Fruit fly (Drosophila melanogaster) whole organism, embryonic: ENCODE results near the gene bin.

Experiments
- Asciz ChIP-seq: fragments of 200-800 bp; sonication (Bioruptor generic); optimal IDR thresholded peaks from 2 replicates; lab custom pipeline; 2017; ENCODE audit warnings: missing biosample characterization, mild to moderate bottlenecking, missing genetic modification characterization, missing genetic modification reagents
- C15 ChIP-seq: fragments of 200-800 bp; sonication (Bioruptor generic); IDR thresholded peaks from 3 replicates; pipeline ENCODE4 v1.3.6; 2022; ENCODE audit warnings: missing biosample characterization, missing genetic modification characterization
- CG10979 ChIP-seq: fragments of 200-800 bp; sonication (Bioruptor generic); optimal IDR thresholded peaks from 2 replicates; lab custom pipeline; 2018; ENCODE audit warnings: missing biosample characterization, mild to moderate bottlenecking, missing genetic modification characterization, moderate library complexity
- CG11085 ChIP-seq: fragments of 200-800 bp; sonication (Bioruptor generic); IDR thresholded peaks from 2 replicates; pipeline ENCODE4 v1.3.6; 2022; ENCODE audit warnings: missing biosample characterization, missing genetic modification characterization
- CG11456 ChIP-seq: fragments of 200-800 bp; sonication (Bioruptor generic); IDR thresholded peaks from 3 replicates; pipeline ENCODE4 v1.3.6; 2022; ENCODE audit warnings: missing biosample characterization, missing genetic modification characterization
- CG11504 ChIP-seq: fragments of 200-800 bp; sonication (Bioruptor generic); optimal IDR thresholded peaks from 3 replicates; lab custom pipeline; 2019; ENCODE audit warnings: missing biosample characterization, mild to moderate bottlenecking, missing genetic modification characterization, moderate library complexity
- CG13123 ChIP-seq: fragments of 200-800 bp; sonication (Bioruptor generic); optimal IDR thresholded peaks from 2 replicates; lab custom pipeline; 2016; ENCODE audit warnings: missing biosample characterization, missing genetic modification characterization
- CG13775 ChIP-seq: fragments of 200-800 bp; sonication (Bioruptor generic); optimal IDR thresholded peaks from 3 replicates; lab custom pipeline; 2017; ENCODE audit warnings: missing biosample characterization, mild to moderate bottlenecking, missing genetic modification characterization
- CG15073 ChIP-seq: fragments of 200-800 bp; sonication (Bioruptor generic); optimal IDR thresholded peaks from 2 replicates; lab custom pipeline; 2016; ENCODE audit warnings: missing biosample characterization, missing genetic modification characterization
- CG17802 ChIP-seq: fragments of 200-800 bp; sonication (Bioruptor generic); optimal IDR thresholded peaks from 2 replicates; lab custom pipeline; 2018; ENCODE audit warnings: missing biosample characterization, mild to moderate bottlenecking, missing genetic modification characterization, moderate library complexity
- CG17912 ChIP-seq: fragments of 200-800 bp; sonication (Bioruptor generic); optimal IDR thresholded peaks from 2 replicates; lab custom pipeline; 2018; ENCODE audit warnings: missing biosample characterization, mild to moderate bottlenecking, missing genetic modification characterization
- CG30431 ChIP-seq: fragments of 200-800 bp; sonication (Bioruptor generic); optimal IDR thresholded peaks from 2 replicates; lab custom pipeline; 2017; ENCODE audit warnings: missing biosample characterization, missing genetic modification characterization
- CG32532 ChIP-seq: fragments of 200-800 bp; sonication (Bioruptor generic); IDR thresholded peaks from 2 replicates; pipeline ENCODE4 v1.3.6; 2022; ENCODE audit warnings: missing biosample characterization, missing genetic modification characterization
- CG3281 ChIP-seq: fragments of 200-800 bp; sonication (Bioruptor generic); optimal IDR thresholded peaks from 3 replicates; lab custom pipeline; 2017; ENCODE audit warnings: missing biosample characterization, mild to moderate bottlenecking, missing genetic modification characterization
- CG4707 ChIP-seq: fragments of 200-800 bp; sonication (Bioruptor generic); optimal IDR thresholded peaks from 2 replicates; lab custom pipeline; 2018; ENCODE audit warnings: missing biosample characterization, mild to moderate bottlenecking, missing genetic modification characterization, moderate library complexity
- CG5180 ChIP-seq: fragments of 200-800 bp; sonication (Bioruptor generic); optimal IDR thresholded peaks from 3 replicates; lab custom pipeline; 2017; ENCODE audit warnings: missing biosample characterization, missing genetic modification characterization, mild to moderate bottlenecking, moderate library complexity, missing genetic modification reagents
- CG6175 ChIP-seq: fragments of 200-800 bp; sonication (Bioruptor generic); IDR thresholded peaks from 3 replicates; pipeline ENCODE4 v1.3.6; 2022; ENCODE audit warnings: missing biosample characterization, missing genetic modification characterization
- CG6813 ChIP-seq: fragments of 200-800 bp; sonication (Bioruptor generic); optimal IDR thresholded peaks from 2 replicates; lab custom pipeline; 2017; ENCODE audit warnings: missing biosample characterization, missing genetic modification characterization, mild to moderate bottlenecking, moderate library complexity, missing genetic modification reagents
- CG7372 ChIP-seq: fragments of 200-800 bp; sonication (Bioruptor generic); IDR thresholded peaks from 2 replicates; pipeline ENCODE4 v1.3.6; 2022; ENCODE audit warnings: missing biosample characterization, missing genetic modification characterization
- CG8478 ChIP-seq: fragments of >200 bp; optimal IDR thresholded peaks from 2 replicates; lab custom pipeline; 2018
- CG9797 ChIP-seq: fragments of 200-800 bp; sonication (Bioruptor generic); optimal IDR thresholded peaks from 3 replicates; lab custom pipeline; 2018; ENCODE audit warnings: missing biosample characterization, mild to moderate bottlenecking, missing genetic modification characterization
- Dip3 ChIP-seq: fragments of 200-800 bp; sonication (Bioruptor generic); optimal IDR thresholded peaks from 3 replicates; lab custom pipeline; 2016; ENCODE audit warnings: missing biosample characterization, missing genetic modification characterization
- Eip74EF ChIP-seq, 2 experiments: fragments of 200-800 bp in 1 of 2; fragments of >200 bp in 1 of 2; sonication (Bioruptor generic) in 1 of 2; optimal IDR thresholded peaks; 2 replicates each; lab custom pipeline; 2017 to 2019; ENCODE audit warnings: missing biosample characterization in 2 of 2, missing genetic modification characterization in 2 of 2, mild to moderate bottlenecking in 1 of 2, moderate library complexity in 1 of 2
- Fer1 ChIP-seq: fragments of 200-800 bp; sonication (Bioruptor generic); optimal IDR thresholded peaks from 2 replicates; lab custom pipeline; 2017; ENCODE audit warnings: missing biosample characterization, mild to moderate bottlenecking, missing genetic modification characterization
- HLHmδ ChIP-seq: fragments of 200-800 bp; sonication (Bioruptor generic); optimal IDR thresholded peaks from 2 replicates; lab custom pipeline; 2018; ENCODE audit warnings: missing biosample characterization, mild to moderate bottlenecking, missing genetic modification characterization, moderate library complexity
- MBD-R2 ChIP-seq: fragments of 200-800 bp; sonication (Bioruptor generic); IDR thresholded peaks from 2 replicates; pipeline ENCODE4 v1.3.6; 2022; ENCODE audit warnings: missing biosample characterization, missing genetic modification characterization
- Mad ChIP-seq: fragments of 200-800 bp; sonication (Bioruptor generic); optimal IDR thresholded peaks from 2 replicates; lab custom pipeline; 2016; ENCODE audit warnings: missing biosample characterization, missing genetic modification characterization
- Nf-YC ChIP-seq: fragments of 200-800 bp; optimal IDR thresholded peaks from 3 replicates; lab custom pipeline; 2019; ENCODE audit warnings: missing biosample characterization, mild to moderate bottlenecking, missing genetic modification characterization, moderate library complexity
- Sry-β ChIP-seq: fragments of 200-800 bp; sonication (Bioruptor generic); optimal IDR thresholded peaks from 2 replicates; lab custom pipeline; 2018; ENCODE audit warnings: missing biosample characterization, mild to moderate bottlenecking, missing genetic modification characterization, moderate library complexity
- Stat92E ChIP-seq, 3 experiments: fragments of >200 bp in 2 of 3; fragments of 200-800 bp in 1 of 3; sonication (Bioruptor generic) in 1 of 3; optimal IDR thresholded peaks; 2 replicates each; lab custom pipeline; 2017 to 2019; ENCODE audit warnings: missing biosample characterization in 3 of 3, missing genetic modification characterization in 3 of 3, mild to moderate bottlenecking in 1 of 3, moderate library complexity in 1 of 3
- Xrp1 ChIP-seq: fragments of 200-800 bp; sonication (Bioruptor generic); IDR thresholded peaks from 2 replicates; pipeline ENCODE4 v1.3.6; 2022; ENCODE audit warnings: missing biosample characterization, missing genetic modification characterization
- ase ChIP-seq: fragments of 200-800 bp; sonication (Bioruptor generic); IDR thresholded peaks from 3 replicates; pipeline ENCODE4 v1.3.6; 2022; ENCODE audit warnings: missing biosample characterization, missing genetic modification characterization
- br ChIP-seq: fragments of >200 bp; optimal IDR thresholded peaks from 2 replicates; lab custom pipeline; 2017
- en ChIP-seq: fragments of 200-800 bp; sonication (Bioruptor generic); optimal IDR thresholded peaks from 2 replicates; lab custom pipeline; 2016; ENCODE audit warnings: missing biosample characterization, missing genetic modification characterization
- gcm ChIP-seq: fragments of 200-800 bp; sonication (Bioruptor generic); optimal IDR thresholded peaks from 2 replicates; lab custom pipeline; 2019; ENCODE audit warnings: missing biosample characterization, mild to moderate bottlenecking, missing genetic modification characterization, moderate library complexity
- gem ChIP-seq: fragments of 200-800 bp; sonication (Bioruptor generic); optimal IDR thresholded peaks from 2 replicates; lab custom pipeline; 2019; ENCODE audit warnings: missing biosample characterization, mild to moderate bottlenecking, missing genetic modification characterization, moderate library complexity
- grau ChIP-seq: fragments of 200-800 bp; optimal IDR thresholded peaks from 3 replicates; lab custom pipeline; 2019; ENCODE audit warnings: missing biosample characterization, mild to moderate bottlenecking, missing genetic modification characterization, moderate library complexity
- hbn ChIP-seq: fragments of 200-800 bp; sonication (Bioruptor generic); IDR thresholded peaks from 2 replicates; pipeline ENCODE4 v1.3.6; 2022; ENCODE audit warnings: missing biosample characterization, missing genetic modification characterization; ENCODE audit not compliant: partially characterized antibody
- knrl ChIP-seq: fragments of 200-800 bp; sonication (Bioruptor generic); IDR thresholded peaks from 3 replicates; pipeline ENCODE4 v1.3.6; 2022; ENCODE audit warnings: missing biosample characterization, missing genetic modification characterization; ENCODE audit not compliant: partially characterized antibody
- lmd ChIP-seq: fragments of 200-800 bp; sonication (Bioruptor generic); IDR thresholded peaks from 2 replicates; pipeline ENCODE4 v1.3.6; 2022; ENCODE audit warnings: missing biosample characterization, missing genetic modification characterization
- lola ChIP-seq, 3 experiments: fragments of >200 bp in 2 of 3; fragments of 200-800 bp in 1 of 3; sonication (Bioruptor generic) in 1 of 3; optimal IDR thresholded peaks; 2 replicates each; lab custom pipeline; 2017 to 2019; ENCODE audit warnings: missing biosample characterization in 3 of 3, missing genetic modification characterization in 3 of 3, mild to moderate bottlenecking in 1 of 3, moderate library complexity in 1 of 3
- sens ChIP-seq: fragments of 200-800 bp; sonication (Bioruptor generic); peaks from one replicate; lab custom pipeline; 2016; ENCODE audit warnings: missing biosample characterization, missing genetic modification characterization
- sim ChIP-seq: fragments of 200-800 bp; sonication (Bioruptor generic); IDR thresholded peaks from 2 replicates; pipeline ENCODE4 v1.3.6; 2022; ENCODE audit warnings: missing biosample characterization, missing genetic modification characterization
- slou ChIP-seq: fragments of 200-800 bp; sonication (Bioruptor generic); optimal IDR thresholded peaks from 3 replicates; lab custom pipeline; 2016; ENCODE audit warnings: missing biosample characterization, missing genetic modification characterization
- tll ChIP-seq, 2 experiments: fragments of 200-800 bp in 1 of 2; fragments of >200 bp in 1 of 2; sonication (Bioruptor generic) in 1 of 2; optimal IDR thresholded peaks; 2 replicates each; lab custom pipeline; 2017 to 2019; ENCODE audit warnings: missing biosample characterization in 2 of 2, missing genetic modification characterization in 2 of 2, mild to moderate bottlenecking in 1 of 2, moderate library complexity in 1 of 2
- tx ChIP-seq: fragments of 200-800 bp; sonication (Bioruptor generic); optimal IDR thresholded peaks from 2 replicates; lab custom pipeline; 2016; ENCODE audit warnings: missing biosample characterization, missing genetic modification characterization
- zen ChIP-seq: fragments of 200-800 bp; sonication (Bioruptor generic); optimal IDR thresholded peaks from 3 replicates; lab custom pipeline; 2018; ENCODE audit warnings: missing biosample characterization, mild to moderate bottlenecking, missing genetic modification characterization, moderate library complexity

bin gene

dm6 chr3L:6978757-6979386 is 11.6 kb upstream of the bin start (continued):
- TF ChIP-seq grau (tag; lab: Kevin White, UChicago): peak; percentile 75
- no peak for TF ChIP-seq CG11504 (tag; lab: Kevin White, UChicago)
- no peak for TF ChIP-seq Asciz
- TF ChIP-seq sens (GFP tag; lab: Kevin White, UChicago): peak; percentile 58
- TF ChIP-seq sim (GFP tag; lab: Robert Waterston, UW): no peak
- peak in 1 of 3 experiments; percentile 20 for TF ChIP-seq Stat92E (GFP tag; optimal IDR thresholded peaks at IDR 0.05; lab: Kevin White, UChicago)
- no peak for TF ChIP-seq lola (GFP tag; optimal IDR thresholded peaks at IDR 0.05; lab: Kevin White, UChicago)
- TF ChIP-seq CG13123 (GFP tag; lab: Kevin White, UChicago): no peak
- TF ChIP-seq gem (tag; lab: Kevin White, UChicago): peak; percentile 8
- no peak for TF ChIP-seq ase
- TF ChIP-seq CG5180: no peak
- TF ChIP-seq Dip3 (GFP tag; lab: Kevin White, UChicago): no peak
- TF ChIP-seq Sry-β (GFP tag; lab: Kevin White, UChicago): no peak
- no peak for TF ChIP-seq tll (GFP tag; optimal IDR thresholded peaks at IDR 0.05; lab: Kevin White, UChicago)
- TF ChIP-seq Fer1 (GFP tag; lab: Kevin White, UChicago): no peak
- TF ChIP-seq Xrp1: peak; percentile 29; the same call in 1 of the 2 replicates
- no peak for TF ChIP-seq tx (GFP tag; lab: Kevin White, UChicago)
- no peak for TF ChIP-seq CG17912 (GFP tag; lab: Kevin White, UChicago)
- peak; percentile 11 for TF ChIP-seq CG10979 (tag; lab: Kevin White, UChicago)
- no peak for TF ChIP-seq br (lab: Kevin White, UChicago)
- no peak for TF ChIP-seq CG32532 (GFP tag; lab: Robert Waterston, UW)
- TF ChIP-seq gcm (GFP tag; lab: Kevin White, UChicago): no peak
- no peak for TF ChIP-seq CG7372 (GFP tag; lab: Robert Waterston, UW)
- TF ChIP-seq Eip74EF (GFP tag; optimal IDR thresholded peaks at IDR 0.05; lab: Kevin White, UChicago): no peak
- no peak for TF ChIP-seq CG11456 (GFP tag; lab: Robert Waterston, UW)
- TF ChIP-seq, all 482 proteins: peak for 14

- TF ChIP-seq CG13775 (GFP tag; lab: Kevin White, UChicago): no peak
- peak; percentile 79 for TF ChIP-seq CG8478 (lab: Kevin White, UChicago)
- TF ChIP-seq CG3281 (GFP tag; lab: Kevin White, UChicago): peak; percentile 7
- TF ChIP-seq C15 (GFP tag; lab: Robert Waterston, UW): no peak
- no peak for TF ChIP-seq en (GFP tag; lab: Kevin White, UChicago)
- TF ChIP-seq Mad (GFP tag; lab: Kevin White, UChicago): peak; percentile 59
- no peak for TF ChIP-seq slou (GFP tag; lab: Kevin White, UChicago)
- peak; percentile 64 for TF ChIP-seq zen
- peak; percentile 71 for TF ChIP-seq knrl (GFP tag; lab: Robert Waterston, UW)
- peak; percentile 16 for TF ChIP-seq HLHmδ
- TF ChIP-seq lmd (GFP tag; lab: Robert Waterston, UW): peak; percentile 30; the same call in 1 of the 2 replicates
- TF ChIP-seq CG5180: peak; percentile 61
- TF ChIP-seq CG17802 (tag; lab: Kevin White, UChicago): no peak
- TF ChIP-seq CG9797 (GFP tag; lab: Kevin White, UChicago): peak; percentile 100
- no peak for TF ChIP-seq CG30431
- peak; percentile 63 for TF ChIP-seq MBD-R2 (GFP tag; lab: Robert Waterston, UW)
- TF ChIP-seq CG11085 (GFP tag; lab: Robert Waterston, UW): no peak
- TF ChIP-seq CG7372 (GFP tag; lab: Robert Waterston, UW): no peak
- no peak for TF ChIP-seq CG6813
- peak; percentile 69 for TF ChIP-seq Nf-YC (tag; lab: Kevin White, UChicago)
- no peak for TF ChIP-seq CG6175 (GFP tag; lab: Robert Waterston, UW)
- no peak for TF ChIP-seq CG4707 (GFP tag; lab: Kevin White, UChicago)
- no peak for TF ChIP-seq hbn (GFP tag; lab: Robert Waterston, UW)
- no peak for TF ChIP-seq CG15073
Measured at dm6 chr3L:6979387-6980249, 10.8 kb upstream of the bin start, which contains the start of gene Galphai. Gene Galphai, minus strand, starts transcription at chr3L:6980044.
